Fruit fly (Drosophila melanogaster): Measurements from ENCODE around the gene Gtpx.
A peak's percentile ranks its signal among the peaks of the same experiment; 100 is the strongest.

Gtpx gene

dm6 chr3L:3338028-3338855 is 12.2 kb downstream of the Gtpx start (continued):
- TF ChIP-seq CG7745 (tag; optimal IDR thresholded peaks at IDR 0.05) (no peak), Mrtf (GFP tag; IDR thresholded peaks at IDR 0.05) (no peak), Hsf (GFP tag; optimal IDR thresholded peaks at IDR 0.05) (no peak), pita (GFP tag; optimal IDR thresholded peaks at IDR 0.05) (no peak), CG6272 (GFP tag; IDR thresholded peaks at IDR 0.05) (no peak), ato (GFP tag; IDR thresholded peaks at IDR 0.05; ENCODE audit: partially characterized antibody) (0 out of 2 replicates have a peak, but pooled peaks have one; percentile 25), Dref (GFP tag; IDR thresholded peaks at IDR 0.05) (no peak), ssp (GFP tag; IDR thresholded peaks at IDR 0.05) (no peak), CG7963 (GFP tag; IDR thresholded peaks at IDR 0.05; ENCODE audit: partially characterized antibody) (no peak), Ada2b (GFP tag; IDR thresholded peaks at IDR 0.05) (no peak), dpn (GFP tag; optimal IDR thresholded peaks at IDR 0.05) (no peak), aop (GFP tag; IDR thresholded peaks at IDR 0.05) (no peak), wek (GFP tag; optimal IDR thresholded peaks at IDR 0.05) (no peak), CG8388 (GFP tag; optimal IDR thresholded peaks at IDR 0.05) (no peak), pfk (GFP tag; optimal IDR thresholded peaks at IDR 0.05) (no peak), Vsx1 (GFP tag; optimal IDR thresholded peaks at IDR 0.05) (no peak), CG8281 (tag; optimal IDR thresholded peaks at IDR 0.05) (no peak), CG17328 (GFP tag; IDR thresholded peaks at IDR 0.05) (no peak), otp (GFP tag; IDR thresholded peaks at IDR 0.05) (no peak), eyg (GFP tag; optimal IDR thresholded peaks at IDR 0.05) (no peak), CG6683 (GFP tag; optimal IDR thresholded peaks at IDR 0.05) (no peak), CG17361 (GFP tag; IDR thresholded peaks at IDR 0.05) (no peak), Dip2 (GFP tag; IDR thresholded peaks at IDR 0.05) (no peak), oc (tag; optimal IDR thresholded peaks at IDR 0.05) (peak; percentile 75), lilli (GFP tag; optimal IDR thresholded peaks at IDR 0.05) (no peak), CG5245 (GFP tag; optimal IDR thresholded peaks at IDR 0.05) (no peak), pum (GFP tag; optimal IDR thresholded peaks at IDR 0.05) (no peak), CG17912 (GFP tag; optimal IDR thresholded peaks at IDR 0.05) (no peak), dysf (GFP tag; IDR thresholded peaks at IDR 0.05) (no peak), CG7839 (tag; optimal IDR thresholded peaks at IDR 0.05) (no peak), jing (GFP tag; optimal IDR thresholded peaks at IDR 0.05) (no peak), az2 (GFP tag; optimal IDR thresholded peaks at IDR 0.05) (no peak), CG1602 (GFP tag; optimal IDR thresholded peaks at IDR 0.05) (no peak), HLHmδ (GFP tag; optimal IDR thresholded peaks at IDR 0.05) (no peak), CG32772 (GFP tag; IDR thresholded peaks at IDR 0.05) (no peak), chinmo (GFP tag; IDR thresholded peaks at IDR 0.05; ENCODE audit: partially characterized antibody) (peak; percentile 77; the same call in 2 of the 4 replicates), CG12299 (tag; optimal IDR thresholded peaks at IDR 0.05) (no peak), CG16779 (GFP tag; IDR thresholded peaks at IDR 0.05) (no peak), CG4730 (GFP tag; IDR thresholded peaks at IDR 0.05) (no peak), CG10431 (GFP tag; optimal IDR thresholded peaks at IDR 0.05) (no peak), pnt (GFP tag; optimal IDR thresholded peaks at IDR 0.05) (no peak), vvl (GFP tag; IDR thresholded peaks at IDR 0.05) (0 out of 2 replicates have a peak, but pooled peaks have one; percentile 7), CG18011 (GFP tag; optimal IDR thresholded peaks at IDR 0.05) (no peak), Hr3 (GFP tag; optimal IDR thresholded peaks at IDR 0.05) (no peak), CG11398 (GFP tag; optimal IDR thresholded peaks at IDR 0.05) (no peak), CG1603 (tag; optimal IDR thresholded peaks at IDR 0.05) (no peak), D19A (tag; optimal IDR thresholded peaks at IDR 0.05) (no peak), trem (tag; optimal IDR thresholded peaks at IDR 0.05) (no peak), CG2875 (GFP tag; optimal IDR thresholded peaks at IDR 0.05) (no peak), mld (GFP tag; IDR thresholded peaks at IDR 0.05; ENCODE audit: partially characterized antibody) (no peak)
